Worm (Caenorhabditis elegans) whole organism, L2 larva: ENCODE results near the gene rha-2.

Source experiments
- C34F6.9 ChIP-seq: fragments of 150-350 bp; optimal IDR thresholded peaks from 2 replicates; lab custom pipeline; 2014; ENCODE audit warnings: missing biosample characterization, missing genetic modification characterization
- aly-2 ChIP-seq: fragments of 150-350 bp; optimal IDR thresholded peaks from 2 replicates; lab custom pipeline; 2014; ENCODE audit warnings: missing biosample characterization, missing genetic modification characterization
- ama-1 ChIP-seq: fragments of 150-350 bp; optimal IDR thresholded peaks from 2 replicates; lab custom pipeline; 2018; ENCODE audit warnings: inconsistent platforms
- blmp-1 ChIP-seq: sonication (generic microtip); optimal IDR thresholded peaks from 2 replicates; lab custom pipeline; 2017; ENCODE audit warnings: missing genetic modification characterization, mild to moderate bottlenecking, missing compliant biosample characterization, antibody characterized with exemption, moderate library complexity; ENCODE audit not compliant: insufficient read depth
- crh-2 ChIP-seq: sonication (generic microtip); optimal IDR thresholded peaks from 2 replicates; lab custom pipeline; 2017; ENCODE audit warnings: missing biosample characterization, missing genetic modification characterization
- elt-3 ChIP-seq: sonication (generic microtip); optimal IDR thresholded peaks from 2 replicates; lab custom pipeline; 2017; ENCODE audit warnings: missing biosample characterization, missing genetic modification characterization
- mdl-1 ChIP-seq, 2 experiments: fragments of 150-350 bp in 1 of 2; sonication (generic microtip) in 1 of 2; optimal IDR thresholded peaks; 2 replicates each; lab custom pipeline; 2017; ENCODE audit warnings: missing biosample characterization in 2 of 2, missing genetic modification characterization in 2 of 2
- snpc-4 ChIP-seq: fragments of 150-350 bp; optimal IDR thresholded peaks from 2 replicates; lab custom pipeline; 2014; ENCODE audit warnings: missing biosample characterization, missing genetic modification characterization

ce11 chrIII:8657676-8658366 is 43.5 kb upstream of the rha-2 start:
- no peak for TF ChIP-seq blmp-1 (tag; lab: Kevin White, UChicago)
- TF ChIP-seq C34F6.9 (tag; lab: Kevin White, UChicago): no peak
- TF ChIP-seq aly-2 (tag; lab: Kevin White, UChicago): no peak
- no peak for TF ChIP-seq elt-3 (tag; lab: Kevin White, UChicago)
- TF ChIP-seq ama-1 (lab: Kevin White, UChicago): no peak
- no peak for TF ChIP-seq crh-2 (tag; lab: Kevin White, UChicago)
- TF ChIP-seq snpc-4: no peak
- TF ChIP-seq mdl-1 (tag; optimal IDR thresholded peaks at IDR 0.05; lab: Kevin White, UChicago): no peak
